Worm (Caenorhabditis elegans) whole organism, L3 larva: ENCODE measurements around the gene srbc-44.

Experiments used
- R02D3.7 ChIP-seq: fragments of 150-350 bp; optimal IDR thresholded peaks from 2 replicates; lab custom pipeline; 2014; ENCODE audit warnings: missing biosample characterization, missing genetic modification characterization
- ZK546.5 ChIP-seq: sonication (generic microtip); optimal IDR thresholded peaks from 2 replicates; lab custom pipeline; 2017; ENCODE audit warnings: missing biosample characterization, missing genetic modification characterization
- ama-1 ChIP-seq: fragments of 150-350 bp; optimal IDR thresholded peaks from 2 replicates; lab custom pipeline; 2018
- ceh-16 ChIP-seq: sonication (generic microtip); optimal IDR thresholded peaks from 2 replicates; lab custom pipeline; 2017; ENCODE audit warnings: missing biosample characterization, missing genetic modification characterization
- ceh-28 ChIP-seq: fragments of 150-350 bp; optimal IDR thresholded peaks from 2 replicates; lab custom pipeline; 2014; ENCODE audit warnings: missing biosample characterization, missing genetic modification reagents, missing genetic modification characterization
- daf-12 ChIP-seq: fragments of 150-350 bp; optimal IDR thresholded peaks from 2 replicates; lab custom pipeline; 2014; ENCODE audit warnings: missing biosample characterization, missing genetic modification reagents, missing genetic modification characterization
- elt-1 ChIP-seq: fragments of 150-350 bp; optimal IDR thresholded peaks from 2 replicates; lab custom pipeline; 2014; ENCODE audit warnings: missing biosample characterization, missing genetic modification characterization
- elt-2 ChIP-seq: sonication (generic microtip); optimal IDR thresholded peaks from 2 replicates; lab custom pipeline; 2016; ENCODE audit warnings: missing genetic modification reagents, mild to moderate bottlenecking, missing genetic modification characterization, missing compliant biosample characterization
- elt-3 ChIP-seq, 3 experiments: fragments of 150-350 bp in 1 of 3; sonication (generic microtip) in 2 of 3; optimal IDR thresholded peaks; 2 replicates in 2 of 3; 4 replicates in 1 of 3; lab custom pipeline; 2014 to 2017; ENCODE audit warnings: missing biosample characterization in 3 of 3, missing genetic modification characterization in 3 of 3
- eor-1 ChIP-seq, 2 experiments: fragments of 150-350 bp; optimal IDR thresholded peaks; 2 replicates each; lab custom pipeline; 2014 to 2018; ENCODE audit warnings: missing biosample characterization in 2 of 2, missing genetic modification characterization in 2 of 2
- fkh-10 ChIP-seq: sonication (generic microtip); optimal IDR thresholded peaks from 2 replicates; lab custom pipeline; 2017; ENCODE audit warnings: missing biosample characterization, missing genetic modification reagents, missing genetic modification characterization
- fkh-2 ChIP-seq: fragments of 150-350 bp; optimal IDR thresholded peaks from 2 replicates; lab custom pipeline; 2014; ENCODE audit warnings: missing biosample characterization, missing genetic modification reagents, missing genetic modification characterization
- fos-1 ChIP-seq: fragments of 150-350 bp; optimal IDR thresholded peaks from 2 replicates; lab custom pipeline; 2014; ENCODE audit warnings: missing biosample characterization, missing genetic modification characterization
- hmg-11 ChIP-seq: sonication (generic microtip); optimal IDR thresholded peaks from 2 replicates; lab custom pipeline; 2016; ENCODE audit warnings: missing genetic modification characterization, missing compliant biosample characterization
- jun-1 ChIP-seq: fragments of 150-350 bp; optimal IDR thresholded peaks from 2 replicates; lab custom pipeline; 2014; ENCODE audit warnings: missing biosample characterization, missing genetic modification reagents, missing genetic modification characterization
- lin-15B ChIP-seq: fragments of 150-350 bp; optimal IDR thresholded peaks from 2 replicates; lab custom pipeline; 2014; ENCODE audit warnings: missing biosample characterization, missing genetic modification characterization
- lin-39 ChIP-seq: fragments of 150-350 bp; optimal IDR thresholded peaks from 2 replicates; lab custom pipeline; 2018; ENCODE audit warnings: missing biosample characterization, missing genetic modification reagents, missing genetic modification characterization
- lsy-12 ChIP-seq: sonication (generic microtip); optimal IDR thresholded peaks from 2 replicates; lab custom pipeline; 2016; ENCODE audit warnings: mild to moderate bottlenecking, missing genetic modification characterization, missing compliant biosample characterization
- mdl-1 ChIP-seq: fragments of 150-350 bp; optimal IDR thresholded peaks from 2 replicates; lab custom pipeline; 2014; ENCODE audit warnings: missing biosample characterization, missing genetic modification characterization
- mml-1 ChIP-seq: fragments of 150-350 bp; sonication (generic microtip); optimal IDR thresholded peaks from 3 replicates; lab custom pipeline; 2014; ENCODE audit warnings: missing biosample characterization, missing genetic modification characterization
- nfya-1 ChIP-seq: sonication (generic microtip); optimal IDR thresholded peaks from 2 replicates; lab custom pipeline; 2017; ENCODE audit warnings: missing genetic modification characterization, mild to moderate bottlenecking, missing compliant biosample characterization, antibody characterized with exemption, moderate library complexity; ENCODE audit not compliant: insufficient read depth
- nhr-11 ChIP-seq: fragments of 150-350 bp; optimal IDR thresholded peaks from 2 replicates; lab custom pipeline; 2014; ENCODE audit warnings: missing biosample characterization, missing genetic modification characterization
- nhr-12 ChIP-seq: fragments of 150-350 bp; optimal IDR thresholded peaks from 2 replicates; lab custom pipeline; 2014; ENCODE audit warnings: missing biosample characterization, missing genetic modification characterization
- nhr-23 ChIP-seq: fragments of 150-350 bp; optimal IDR thresholded peaks from 2 replicates; lab custom pipeline; 2014; ENCODE audit warnings: missing biosample characterization, missing genetic modification reagents, missing genetic modification characterization
- nhr-237 ChIP-seq: fragments of 150-350 bp; optimal IDR thresholded peaks from 2 replicates; lab custom pipeline; 2014; ENCODE audit warnings: missing biosample characterization, missing genetic modification characterization
- nhr-25 ChIP-seq: sonication (generic microtip); optimal IDR thresholded peaks from 2 replicates; lab custom pipeline; 2017; ENCODE audit warnings: missing biosample characterization, missing genetic modification characterization
- nhr-76 ChIP-seq: fragments of 150-350 bp; sonication (generic microtip); optimal IDR thresholded peaks from 5 replicates; lab custom pipeline; 2014; ENCODE audit warnings: missing biosample characterization, missing genetic modification characterization
- pha-4 ChIP-seq: fragments of 150-350 bp; optimal IDR thresholded peaks from 2 replicates; lab custom pipeline; 2014; ENCODE audit warnings: missing biosample characterization, missing genetic modification reagents, missing genetic modification characterization
- pqm-1 ChIP-seq: fragments of 150-350 bp; optimal IDR thresholded peaks from 2 replicates; lab custom pipeline; 2017; ENCODE audit warnings: missing biosample characterization, missing genetic modification characterization, inconsistent platforms
- sea-2 ChIP-seq: fragments of 150-350 bp; sonication (generic microtip); optimal IDR thresholded peaks from 4 replicates; lab custom pipeline; 2014; ENCODE audit warnings: missing biosample characterization, missing genetic modification reagents, missing genetic modification characterization
- skn-1 ChIP-seq: fragments of 150-350 bp; optimal IDR thresholded peaks from 2 replicates; lab custom pipeline; 2014; ENCODE audit warnings: missing biosample characterization, missing genetic modification characterization
- snpc-4 ChIP-seq: fragments of 150-350 bp; optimal IDR thresholded peaks from 2 replicates; lab custom pipeline; 2014; ENCODE audit warnings: missing biosample characterization, missing genetic modification characterization
- tbx-2 ChIP-seq: sonication (generic microtip); optimal IDR thresholded peaks from 2 replicates; lab custom pipeline; 2016; ENCODE audit warnings: mild to moderate bottlenecking, missing genetic modification characterization, missing compliant biosample characterization
- unc-39 ChIP-seq: sonication (generic microtip); optimal IDR thresholded peaks from 4 replicates; lab custom pipeline; 2017; ENCODE audit warnings: missing biosample characterization, missing genetic modification characterization

The srbc-44 gene

DNA sequence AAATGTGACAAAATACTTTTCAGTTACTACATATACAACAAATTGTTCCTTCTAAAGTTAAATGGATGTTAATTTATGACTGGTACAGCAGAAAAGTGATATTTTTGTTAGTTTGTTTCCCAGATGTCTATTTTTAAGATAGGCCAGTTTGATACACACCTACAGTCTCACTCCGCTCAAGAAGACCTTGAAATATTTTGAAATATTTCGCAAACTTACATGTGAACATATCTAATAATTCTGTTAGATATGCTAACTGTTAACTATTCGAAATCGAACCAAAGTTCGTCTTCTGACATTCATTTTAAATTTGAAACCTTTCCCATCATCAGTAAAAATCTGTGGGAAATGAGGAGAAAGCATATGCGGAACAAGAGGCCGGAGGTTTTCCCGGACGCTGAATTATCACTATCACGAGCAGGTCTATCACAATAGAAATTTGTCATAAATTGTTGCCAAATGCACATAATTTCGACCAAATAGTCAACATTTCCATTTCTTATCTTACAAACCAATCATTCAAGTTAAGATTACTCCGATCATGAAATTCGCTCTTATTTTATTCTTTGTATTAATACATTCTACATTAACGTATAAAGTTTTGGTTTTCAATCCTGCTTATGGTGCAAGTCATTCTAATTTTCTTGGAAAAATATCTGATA lies 31.6 kb upstream of the srbc-44 start, which contains the start of the genes ZC443.4 and ugt-18:
ZC443.4 (minus strand) TSS at position 95 of the 662 bp plus-strand sequence.
ugt-18 (plus strand) TSS at position 469 of the 662 bp plus-strand sequence.
- TF ChIP-seq ZK546.5: no peak
- TF ChIP-seq R02D3.7: no peak
- no peak for TF ChIP-seq nhr-12 (tag; lab: Kevin White, UChicago)
- peak; percentile 31 for TF ChIP-seq elt-2 (tag; lab: Kevin White, UChicago)
- no peak for TF ChIP-seq ceh-16 (tag; lab: Kevin White, UChicago)
- TF ChIP-seq unc-39 (tag; lab: Kevin White, UChicago): no peak
- no peak for TF ChIP-seq nhr-11 (tag; lab: Kevin White, UChicago)
- TF ChIP-seq nhr-76 (tag; lab: Kevin White, UChicago): no peak
- no peak for TF ChIP-seq nfya-1
- peak; percentile 68 for TF ChIP-seq pqm-1
- TF ChIP-seq skn-1 (tag; lab: Kevin White, UChicago): no peak
- peak; percentile 65 for TF ChIP-seq jun-1 (tag; lab: Kevin White, UChicago)
- TF ChIP-seq elt-3 (tag; optimal IDR thresholded peaks at IDR 0.05; lab: Kevin White, UChicago): no peak
- TF ChIP-seq pha-4 (tag; lab: Kevin White, UChicago): no peak
- no peak for TF ChIP-seq hmg-11 (tag; lab: Kevin White, UChicago)

DNA sequence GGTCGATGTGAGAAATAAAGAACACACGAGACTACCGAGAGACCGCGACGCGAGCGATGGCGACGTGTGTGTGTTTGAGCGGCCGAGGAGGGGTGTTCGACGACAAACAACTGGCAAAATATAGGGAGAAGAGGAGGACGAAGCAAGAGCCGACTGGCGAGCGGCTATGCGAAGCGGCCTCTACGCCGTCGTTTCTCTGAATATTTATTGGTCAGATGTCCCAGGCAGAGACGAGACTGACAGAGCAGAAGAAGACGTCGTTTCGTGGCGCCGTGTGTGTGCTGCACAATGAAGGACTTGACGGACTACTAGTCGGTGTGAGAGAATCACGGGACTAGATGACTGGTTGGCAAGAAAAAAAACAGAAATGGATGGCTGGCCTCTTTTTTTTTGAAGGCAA lies 30.8 kb upstream of the srbc-44 start:
- TF ChIP-seq daf-12: no peak
- TF ChIP-seq unc-39 (tag; lab: Kevin White, UChicago): no peak
- TF ChIP-seq nfya-1: peak; percentile 73
- peak; percentile 84 for TF ChIP-seq lin-39 (tag; lab: Kevin White, UChicago)
- TF ChIP-seq lin-15B (tag; lab: Kevin White, UChicago): peak; percentile 21
- TF ChIP-seq mdl-1 (tag; lab: Kevin White, UChicago): peak; percentile 36
- no peak for TF ChIP-seq mml-1 (tag; lab: Kevin White, UChicago)
- TF ChIP-seq skn-1 (tag; lab: Kevin White, UChicago): no peak
- TF ChIP-seq nhr-12 (tag; lab: Kevin White, UChicago): no peak
- TF ChIP-seq eor-1 (tag; optimal IDR thresholded peaks at IDR 0.05; lab: Kevin White, UChicago): no peak
- peak; percentile 24 for TF ChIP-seq ama-1 (lab: Kevin White, UChicago)
- TF ChIP-seq ceh-16 (tag; lab: Kevin White, UChicago): no peak
- TF ChIP-seq elt-2 (tag; lab: Kevin White, UChicago): no peak
- no peak for TF ChIP-seq pqm-1
- peak; percentile 25 for TF ChIP-seq fkh-10 (GFP tag; lab: Kevin White, UChicago)
- TF ChIP-seq ZK546.5: no peak
- TF ChIP-seq nhr-23: no peak

DNA sequence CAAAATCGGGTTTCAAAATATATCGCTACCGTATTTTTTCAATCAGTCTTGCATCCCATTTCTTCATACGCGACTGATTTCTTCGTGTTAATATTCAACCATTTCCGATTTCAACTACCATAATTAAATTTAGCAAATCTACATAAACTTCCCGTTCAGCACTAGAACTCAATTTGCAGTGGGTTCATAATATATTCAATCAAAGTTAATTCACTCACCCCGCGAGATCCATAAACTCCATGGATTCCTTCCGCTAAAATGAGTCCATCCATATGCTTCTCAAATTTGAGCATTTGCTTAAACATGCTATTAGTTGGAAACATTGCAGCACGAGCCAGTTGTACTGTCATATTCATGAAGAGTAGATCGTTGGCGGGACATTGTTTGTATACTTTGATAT lies 30.1 kb upstream of the srbc-44 start:
- no peak for TF ChIP-seq ceh-16 (tag; lab: Kevin White, UChicago)
- no peak for TF ChIP-seq pqm-1

DNA sequence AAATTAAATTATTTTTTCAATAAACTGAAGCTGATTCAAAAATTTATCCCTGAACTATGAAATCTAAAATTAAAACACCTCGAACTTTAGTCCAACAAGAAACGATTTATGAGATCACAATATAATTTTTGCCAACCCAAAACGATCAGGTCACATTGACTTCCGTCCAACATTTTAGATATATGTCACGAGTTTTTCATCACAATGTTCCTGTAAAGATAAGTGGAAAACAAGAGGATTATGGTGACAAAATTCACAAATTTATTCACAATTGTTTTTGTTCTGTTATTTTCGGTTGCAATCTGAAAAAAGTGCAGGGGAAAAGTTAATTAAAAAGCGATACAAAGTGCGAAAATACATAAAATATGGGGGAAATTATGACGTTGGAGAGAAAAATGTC lies 28.3 kb upstream of the srbc-44 start:
- TF ChIP-seq nhr-23: peak; percentile 53
- TF ChIP-seq nhr-76 (tag; lab: Kevin White, UChicago): no peak

DNA sequence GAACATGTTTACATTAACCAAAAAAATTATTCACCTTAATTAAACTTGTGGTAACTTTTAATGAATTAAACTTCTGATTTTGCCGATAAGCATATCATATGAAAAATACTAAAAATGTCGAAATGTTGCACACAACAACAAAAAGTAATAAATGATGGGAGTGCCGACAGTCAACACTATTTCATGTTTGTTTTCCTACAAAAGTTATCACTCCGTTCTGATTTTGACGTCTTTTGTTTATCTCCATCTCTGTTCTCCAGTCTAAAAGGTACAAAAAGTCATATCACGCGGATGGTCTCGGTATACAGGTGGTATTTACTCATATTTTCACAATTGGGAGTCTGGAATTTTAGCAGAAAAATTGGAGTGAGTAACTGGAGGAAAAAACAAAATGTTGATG lies 27.0 kb upstream of the srbc-44 start:
- TF ChIP-seq ama-1 (lab: Kevin White, UChicago) (no peak), pqm-1 (peak; percentile 33), pha-4 (tag; lab: Kevin White, UChicago) (peak; percentile 89)

DNA sequence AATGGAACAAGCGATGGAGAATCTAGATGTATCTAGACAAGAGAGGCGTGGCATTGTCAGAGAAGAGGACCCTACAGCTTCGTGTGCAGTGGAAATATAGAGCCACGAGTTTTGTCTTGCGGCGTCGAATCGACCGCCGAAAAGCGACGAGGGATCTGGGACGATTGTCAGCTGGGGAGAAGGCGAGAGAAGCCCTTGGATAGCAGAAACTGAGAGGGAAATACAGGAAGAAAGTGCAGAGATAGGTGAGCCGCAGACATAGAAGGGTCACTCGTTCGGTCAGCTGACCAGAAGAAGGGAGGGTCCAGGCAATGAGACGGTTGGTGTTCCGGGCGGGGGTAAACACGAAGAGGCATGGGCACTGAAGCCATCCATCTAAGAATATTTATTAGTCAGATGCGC lies 26.1 kb upstream of the srbc-44 start:
- no peak for TF ChIP-seq eor-1 (tag; optimal IDR thresholded peaks at IDR 0.05; lab: Kevin White, UChicago)
- TF ChIP-seq sea-2 (GFP tag; lab: Kevin White, UChicago): no peak
- peak; percentile 50 for TF ChIP-seq tbx-2 (tag; lab: Kevin White, UChicago)
- TF ChIP-seq skn-1 (tag; lab: Kevin White, UChicago): peak; percentile 12
- TF ChIP-seq elt-1: no peak
- TF ChIP-seq elt-3 (tag; optimal IDR thresholded peaks at IDR 0.05; lab: Kevin White, UChicago): no peak
- TF ChIP-seq hmg-11 (tag; lab: Kevin White, UChicago): peak; percentile 81
- peak; percentile 78 for TF ChIP-seq lin-39 (tag; lab: Kevin White, UChicago)
- no peak for TF ChIP-seq fos-1 (tag; lab: Kevin White, UChicago)
- TF ChIP-seq fkh-10 (GFP tag; lab: Kevin White, UChicago): peak; percentile 60
- peak; percentile 38 for TF ChIP-seq ceh-28 (tag; lab: Kevin White, UChicago)
- no peak for TF ChIP-seq nhr-237 (tag; lab: Kevin White, UChicago)
- TF ChIP-seq nfya-1: peak; percentile 80
- peak; percentile 32 for TF ChIP-seq fkh-2
- peak; percentile 17 for TF ChIP-seq nhr-23
- TF ChIP-seq nhr-25 (tag; lab: Kevin White, UChicago): no peak
- TF ChIP-seq pha-4 (tag; lab: Kevin White, UChicago): peak; percentile 75
- peak; percentile 37 for TF ChIP-seq lin-15B (tag; lab: Kevin White, UChicago)
- TF ChIP-seq nhr-11 (tag; lab: Kevin White, UChicago): peak; percentile 13
- peak; percentile 71 for TF ChIP-seq snpc-4 (tag; lab: Kevin White, UChicago)
- peak; percentile 14 for TF ChIP-seq lsy-12 (tag; lab: Kevin White, UChicago)
- TF ChIP-seq, all 47 proteins: peak for 14
